Worm (Caenorhabditis elegans): ENCODE results near the gene nhr-159.

Gene nhr-159

ce11 chrV:3889113-3889512 lies 11.0 kb upstream of the nhr-159 start, which contains the start of gene C17E7.13:
C17E7.13 (minus strand) TSS chrV:3889288.
- TF ChIP-seq elt-2 (tag; optimal IDR thresholded peaks at IDR 0.05): peak; percentile 16
- no peak for TF ChIP-seq T23F11.4 (GFP tag; optimal IDR thresholded peaks at IDR 0.05)

DNA sequence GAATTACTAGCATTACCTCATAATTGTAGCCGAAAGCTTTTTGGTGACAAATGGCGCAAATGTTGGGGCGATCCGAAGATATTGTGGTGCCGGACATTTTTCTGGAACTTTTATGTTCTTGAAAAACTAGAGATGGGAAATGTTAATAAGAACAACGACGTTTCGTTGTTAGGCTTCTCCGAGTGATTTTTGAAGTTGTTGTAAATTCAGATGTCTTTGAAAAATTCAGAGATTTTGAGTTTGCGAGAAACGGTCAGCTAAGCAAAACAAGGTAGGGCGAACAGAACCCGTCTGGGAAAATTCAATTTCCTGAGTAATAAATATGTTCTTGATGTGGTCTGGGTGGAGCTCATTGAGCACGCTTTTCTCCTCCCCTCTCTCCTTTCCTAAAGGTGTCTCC lies 8.0 kb upstream of the nhr-159 start, which contains the start of gene nhr-124:
Gene nhr-124 (minus strand): TSS at position 101 of the 400 bp plus-strand sequence.
- TF ChIP-seq tbx-2 (tag; optimal IDR thresholded peaks at IDR 0.05) (no peak), ahr-1 (tag; optimal IDR thresholded peaks at IDR 0.05) (no peak), eyg-1 (tag; optimal IDR thresholded peaks at IDR 0.05) (no peak), ceh-9 (tag; optimal IDR thresholded peaks at IDR 0.05) (no peak)

DNA sequence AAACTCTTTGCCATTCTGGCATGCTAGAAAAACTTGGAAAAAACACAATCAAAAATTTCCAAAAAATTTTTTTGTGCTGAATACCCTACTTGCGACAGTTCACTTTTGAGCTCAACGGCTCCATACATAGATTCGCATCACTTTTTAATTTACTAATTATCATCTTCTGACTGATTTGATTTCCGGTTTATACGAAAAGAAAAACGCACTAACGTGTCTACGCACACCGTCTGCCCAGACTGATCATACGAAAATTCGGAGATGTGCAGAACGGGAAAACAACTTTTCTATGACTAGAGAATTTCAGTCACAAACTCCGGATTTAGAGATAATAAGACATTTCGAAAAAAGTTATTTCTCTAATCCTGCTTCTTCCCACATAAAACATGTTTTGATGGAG lies 6.4 kb upstream of the nhr-159 start:
- TF ChIP-seq elt-4 (tag; optimal IDR thresholded peaks at IDR 0.05) (no peak), mec-3 (tag; optimal IDR thresholded peaks at IDR 0.05; ENCODE audit: borderline replicate concordance) (no peak), ttx-3 (tag; optimal IDR thresholded peaks at IDR 0.05) (no peak), ceh-30 (tag; optimal IDR thresholded peaks at IDR 0.05) (no peak), K09A11.1 (tag; optimal IDR thresholded peaks at IDR 0.05; ENCODE audit: insufficient read depth) (no peak), nhr-11 (tag; optimal IDR thresholded peaks at IDR 0.05) (no peak), ceh-48 (tag; optimal IDR thresholded peaks at IDR 0.05) (no peak), ama-1 (optimal IDR thresholded peaks at IDR 0.05) (no peak), elt-2 (tag; optimal IDR thresholded peaks at IDR 0.05) (no peak), ceh-24 (tag; optimal IDR thresholded peaks at IDR 0.05) (no peak), sox-2 (GFP tag; IDR thresholded peaks at IDR 0.05) (no peak), gmeb-2 (tag; optimal IDR thresholded peaks at IDR 0.05) (no peak), C38D4.7 (GFP tag; optimal IDR thresholded peaks at IDR 0.05) (no peak), lim-6 (tag; optimal IDR thresholded peaks at IDR 0.05) (no peak), ceh-14 (tag; optimal IDR thresholded peaks at IDR 0.05) (no peak), pqm-1 (tag; optimal IDR thresholded peaks at IDR 0.05) (no peak)

ce11 chrV:3877242-3877641 lies 881 bp downstream of the nhr-159 start:
- no peak for TF ChIP-seq pros-1 (tag; optimal IDR thresholded peaks at IDR 0.05)
- TF ChIP-seq ceh-6 (GFP tag; optimal IDR thresholded peaks at IDR 0.05): no peak
- TF ChIP-seq ceh-14 (tag; optimal IDR thresholded peaks at IDR 0.05): no peak
- TF ChIP-seq nhr-11 (tag; optimal IDR thresholded peaks at IDR 0.05): no peak
- no peak for TF ChIP-seq unc-42 (tag; optimal IDR thresholded peaks at IDR 0.05)
- no peak for TF ChIP-seq tbx-2 (tag; optimal IDR thresholded peaks at IDR 0.05)
- TF ChIP-seq unc-3 (GFP tag; conservative IDR thresholded peaks at IDR 0.05): no peak
- no peak for TF ChIP-seq unc-3 (tag; optimal IDR thresholded peaks at IDR 0.05)
- no peak for TF ChIP-seq ceh-2 (tag; optimal IDR thresholded peaks at IDR 0.05)
- TF ChIP-seq C08G9.2 (tag; optimal IDR thresholded peaks at IDR 0.05): no peak
- TF ChIP-seq dmd-4 (tag; optimal IDR thresholded peaks at IDR 0.05; ENCODE audit: borderline replicate concordance): no peak
- no peak for TF ChIP-seq odd-2 (tag; optimal IDR thresholded peaks at IDR 0.05)
- no peak for TF ChIP-seq hlh-6 (tag; optimal IDR thresholded peaks at IDR 0.05)
- TF ChIP-seq fkh-10 (GFP tag; optimal IDR thresholded peaks at IDR 0.05): no peak
- no peak for TF ChIP-seq ceh-48 (tag; optimal IDR thresholded peaks at IDR 0.05)
- TF ChIP-seq eyg-1 (tag; optimal IDR thresholded peaks at IDR 0.05): no peak
- TF ChIP-seq T23F11.4 (GFP tag; optimal IDR thresholded peaks at IDR 0.05): no peak

DNA sequence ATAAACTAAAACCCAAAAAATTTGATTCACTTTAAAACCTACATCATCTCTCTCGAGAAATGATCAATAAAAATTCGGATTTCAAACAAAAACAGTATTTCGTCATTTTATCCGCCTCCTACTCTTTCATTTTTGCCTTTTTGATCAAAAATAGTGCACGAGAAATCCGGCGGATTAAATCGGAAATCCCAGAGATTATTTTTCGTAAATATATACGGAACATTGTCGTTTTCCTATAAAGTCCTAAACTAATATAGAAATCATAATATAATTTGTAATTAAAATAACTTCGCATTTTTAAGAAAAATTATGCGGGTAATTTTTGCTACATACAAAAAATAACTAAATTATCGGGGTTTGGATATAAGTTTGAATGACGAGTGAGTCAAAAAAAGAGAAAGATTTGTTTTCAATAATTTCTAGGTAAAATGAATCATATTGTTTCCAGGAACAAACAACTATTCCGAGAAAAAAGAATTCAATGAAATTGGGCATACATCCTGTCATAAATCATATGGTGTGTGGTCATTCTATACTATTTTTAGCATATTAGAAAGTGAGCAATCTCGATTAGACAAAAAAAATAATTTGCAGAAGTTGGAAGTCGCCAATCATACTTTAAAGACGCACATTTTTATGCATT lies 3.9 kb downstream of the nhr-159 start, which contains the start of gene nhr-158:
Gene nhr-158 (minus strand): TSS at position 51 of the 643 bp plus-strand sequence.
- TF ChIP-seq hlh-6 (tag; optimal IDR thresholded peaks at IDR 0.05): no peak
- no peak for TF ChIP-seq T23F11.4 (GFP tag; optimal IDR thresholded peaks at IDR 0.05)
- TF ChIP-seq dve-1 (tag; optimal IDR thresholded peaks at IDR 0.05): no peak
- TF ChIP-seq pha-4 (tag; optimal IDR thresholded peaks at IDR 0.05): no peak
- no peak for TF ChIP-seq fkh-10 (GFP tag; optimal IDR thresholded peaks at IDR 0.05)
- no peak for TF ChIP-seq ceh-31 (tag; optimal IDR thresholded peaks at IDR 0.05)
- TF ChIP-seq unc-86 (tag; optimal IDR thresholded peaks at IDR 0.05): no peak
- TF ChIP-seq tbx-2 (tag; optimal IDR thresholded peaks at IDR 0.05): no peak
- TF ChIP-seq hlh-30 (tag; optimal IDR thresholded peaks at IDR 0.05; ENCODE audit: insufficient read depth): no peak
- no peak for TF ChIP-seq syd-9 (tag; optimal IDR thresholded peaks at IDR 0.05)
- TF ChIP-seq sox-4 (tag; optimal IDR thresholded peaks at IDR 0.05): no peak
- TF ChIP-seq ceh-45 (GFP tag; IDR thresholded peaks at IDR 0.05): no peak
- no peak for TF ChIP-seq unc-55 (GFP tag; optimal IDR thresholded peaks at IDR 0.05)
- TF ChIP-seq elt-2 (tag; optimal IDR thresholded peaks at IDR 0.05): no peak
- TF ChIP-seq ama-1 (optimal IDR thresholded peaks at IDR 0.05): no peak

All from whole organism, late embryonic.